Worm (Caenorhabditis elegans) whole organism, young adult: ENCODE results near the gene W03G1.5.

Experiments used
- B0019.2 ChIP-seq: fragments of 200-800 bp; sonication (Bioruptor generic); conservative IDR thresholded peaks from 2 replicates; pipeline ENCODE4 v1.3.6; 2022; ENCODE audit warnings: missing genetic modification reagents, missing genetic modification characterization, missing compliant biosample characterization
- B0336.3 ChIP-seq: fragments of 200-800 bp; sonication (Bioruptor generic); IDR thresholded peaks from 2 replicates; pipeline ENCODE4 v1.3.6; 2022; ENCODE audit warnings: missing genetic modification characterization, missing compliant biosample characterization
- C06A6.2 ChIP-seq: fragments of 200-800 bp; sonication (Bioruptor generic); conservative IDR thresholded peaks from 2 replicates; pipeline ENCODE4 v1.3.6; 2022; ENCODE audit warnings: missing genetic modification characterization, missing compliant biosample characterization
- C17E4.6 ChIP-seq: fragments of 200-800 bp; sonication (Bioruptor generic); IDR thresholded peaks from 2 replicates; pipeline ENCODE4 v1.3.6; 2022; ENCODE audit warnings: missing genetic modification reagents, missing genetic modification characterization, missing compliant biosample characterization
- F22D6.2 ChIP-seq: sonication (generic microtip); optimal IDR thresholded peaks from 2 replicates; lab custom pipeline; 2016; ENCODE audit warnings: mild to moderate bottlenecking, missing genetic modification characterization, missing compliant biosample characterization
- F23B12.7 ChIP-seq: sonication (generic microtip); optimal IDR thresholded peaks from 2 replicates; lab custom pipeline; 2017; ENCODE audit warnings: missing genetic modification characterization, mild to moderate bottlenecking, missing compliant biosample characterization, antibody characterized with exemption, moderate library complexity; ENCODE audit not compliant: insufficient read depth
- F55B11.4 ChIP-seq: sonication (generic microtip); optimal IDR thresholded peaks from 2 replicates; lab custom pipeline; 2016; ENCODE audit warnings: missing compliant biosample characterization, missing genetic modification characterization, borderline replicate concordance; ENCODE audit not compliant: insufficient read depth
- F57A8.1 ChIP-seq: fragments of 200-800 bp; sonication (Bioruptor generic); optimal IDR thresholded peaks from 2 replicates; lab custom pipeline; 2018; ENCODE audit warnings: mild to moderate bottlenecking, missing genetic modification characterization, moderate library complexity, missing compliant biosample characterization
- Y67H2A.10 ChIP-seq: fragments of 200-800 bp; sonication (Bioruptor generic); conservative IDR thresholded peaks from 2 replicates; pipeline ENCODE4 v1.3.6; 2022; ENCODE audit warnings: missing genetic modification reagents, missing genetic modification characterization, missing compliant biosample characterization
- Y95B8A.8 ChIP-seq: fragments of 200-800 bp; sonication (Bioruptor generic); IDR thresholded peaks from 2 replicates; pipeline ENCODE4 v1.3.6; 2022; ENCODE audit warnings: missing genetic modification reagents, missing genetic modification characterization, missing compliant biosample characterization
- aptf-3 ChIP-seq: fragments of 200-800 bp; sonication (Bioruptor generic); IDR thresholded peaks from 2 replicates; pipeline ENCODE4 v1.3.6; 2022; ENCODE audit warnings: missing genetic modification characterization, missing compliant biosample characterization
- athp-1 ChIP-seq: sonication (generic microtip); optimal IDR thresholded peaks from 2 replicates; lab custom pipeline; 2017; ENCODE audit warnings: mild to moderate bottlenecking, missing genetic modification characterization, missing compliant biosample characterization
- bed-2 ChIP-seq: fragments of 200-800 bp; sonication (Bioruptor generic); IDR thresholded peaks from 2 replicates; pipeline ENCODE4 v1.3.6; 2022; ENCODE audit warnings: missing genetic modification reagents, missing genetic modification characterization, missing compliant biosample characterization
- cebp-2 ChIP-seq: fragments of 200-800 bp; sonication (Bioruptor generic); IDR thresholded peaks from 2 replicates; pipeline ENCODE4 v1.3.6; 2022; ENCODE audit warnings: missing genetic modification characterization, missing compliant biosample characterization
- ceh-100 ChIP-seq: fragments of 200-800 bp; sonication (Bioruptor generic); IDR thresholded peaks from 2 replicates; pipeline ENCODE4 v1.3.6; 2022; ENCODE audit warnings: missing genetic modification reagents, missing genetic modification characterization, missing compliant biosample characterization
- dox-1 ChIP-seq: fragments of 200-800 bp; sonication (Bioruptor generic); IDR thresholded peaks from 2 replicates; pipeline ENCODE4 v1.3.6; 2022; ENCODE audit warnings: missing genetic modification reagents, missing genetic modification characterization, missing compliant biosample characterization
- egl-44 ChIP-seq: fragments of 200-800 bp; sonication (Bioruptor generic); IDR thresholded peaks from 2 replicates; pipeline ENCODE4 v1.3.6; 2022; ENCODE audit warnings: missing genetic modification reagents, missing genetic modification characterization, missing compliant biosample characterization
- ekl-4 ChIP-seq: fragments of 200-800 bp; sonication (Bioruptor generic); IDR thresholded peaks from 2 replicates; pipeline ENCODE4 v1.3.6; 2022; ENCODE audit warnings: missing genetic modification reagents, missing genetic modification characterization, missing compliant biosample characterization
- gei-17 ChIP-seq: fragments of 200-800 bp; sonication (Bioruptor generic); optimal IDR thresholded peaks from 2 replicates; lab custom pipeline; 2018; ENCODE audit warnings: mild to moderate bottlenecking, missing genetic modification characterization, missing compliant biosample characterization
- hmg-1.2 ChIP-seq: fragments of 200-800 bp; sonication (Bioruptor generic); IDR thresholded peaks from 2 replicates; pipeline ENCODE4 v1.3.6; 2022; ENCODE audit warnings: missing genetic modification reagents, missing genetic modification characterization, missing compliant biosample characterization
- let-526 ChIP-seq: fragments of 200-800 bp; sonication (Bioruptor generic); IDR thresholded peaks from 2 replicates; pipeline ENCODE4 v1.3.6; 2022; ENCODE audit warnings: missing genetic modification reagents, missing genetic modification characterization, missing compliant biosample characterization
- lin-35 ChIP-seq, 3 experiments: fragments of 150-350 bp in 2 of 3; sonication (generic microtip) in 1 of 3; optimal IDR thresholded peaks; 2 replicates each; lab custom pipeline; 2014 to 2018; ENCODE audit warnings: missing biosample characterization in 3 of 3, missing genetic modification characterization in 3 of 3, missing genetic modification reagents in 3 of 3
- lin-54 ChIP-seq: fragments of 200-800 bp; sonication (Bioruptor generic); optimal IDR thresholded peaks from 2 replicates; lab custom pipeline; 2018; ENCODE audit warnings: mild to moderate bottlenecking, missing genetic modification characterization, missing compliant biosample characterization
- lsl-1 ChIP-seq: fragments of 200-800 bp; sonication (Bioruptor generic); optimal IDR thresholded peaks from 2 replicates; lab custom pipeline; 2018; ENCODE audit warnings: mild to moderate bottlenecking, missing genetic modification characterization, moderate library complexity, missing compliant biosample characterization
- mcd-1 ChIP-seq: fragments of 200-800 bp; sonication (Bioruptor generic); IDR thresholded peaks from 2 replicates; pipeline ENCODE4 v1.3.6; 2022; ENCODE audit warnings: missing genetic modification reagents, missing genetic modification characterization, missing compliant biosample characterization
- mel-28 ChIP-seq: sonication (generic microtip); optimal IDR thresholded peaks from 2 replicates; lab custom pipeline; 2016; ENCODE audit warnings: borderline replicate concordance, mild to moderate bottlenecking, missing genetic modification characterization, missing compliant biosample characterization
- sdz-38 ChIP-seq: sonication (generic microtip); optimal IDR thresholded peaks from 2 replicates; lab custom pipeline; 2016; ENCODE audit warnings: missing genotype, missing genetic modification characterization, missing compliant biosample characterization
- snpc-1.1 ChIP-seq: sonication (generic microtip); optimal IDR thresholded peaks from 2 replicates; lab custom pipeline; 2017; ENCODE audit warnings: missing genetic modification characterization, mild to moderate bottlenecking, missing compliant biosample characterization, antibody characterized with exemption, moderate library complexity, missing genotype, missing genetic modification reagents; ENCODE audit not compliant: insufficient read depth
- snpc-4 ChIP-seq, 5 experiments: fragments of 150-350 bp in 1 of 5; sonication (generic microtip) in 4 of 5; optimal IDR thresholded peaks; 2 replicates each; lab custom pipeline; 2014 to 2018; ENCODE audit warnings: missing genetic modification characterization in 5 of 5, missing biosample characterization in 3 of 5, antibody characterized with exemption in 2 of 5, mild to moderate bottlenecking in 2 of 5, missing compliant biosample characterization in 2 of 5, missing genotype in 2 of 5, moderate library complexity in 2 of 5, missing genetic modification reagents in 1 of 5
- somi-1 ChIP-seq: fragments of 200-800 bp; sonication (Bioruptor generic); optimal IDR thresholded peaks from 2 replicates; lab custom pipeline; 2018; ENCODE audit warnings: mild to moderate bottlenecking, missing genetic modification characterization, missing compliant biosample characterization
- tbx-9 ChIP-seq: sonication (generic microtip); optimal IDR thresholded peaks from 2 replicates; lab custom pipeline; 2016; ENCODE audit warnings: borderline replicate concordance, missing genetic modification characterization, inconsistent platforms, missing compliant biosample characterization
- ztf-18 ChIP-seq: sonication (generic microtip); optimal IDR thresholded peaks from 2 replicates; lab custom pipeline; 2016; ENCODE audit warnings: missing genotype, mild to moderate bottlenecking, missing genetic modification characterization, missing compliant biosample characterization
- ztf-25 ChIP-seq: fragments of 200-800 bp; sonication (Bioruptor generic); IDR thresholded peaks from 2 replicates; pipeline ENCODE4 v1.3.6; 2022; ENCODE audit warnings: missing genetic modification reagents, missing genetic modification characterization, missing compliant biosample characterization
- ztf-26 ChIP-seq: sonication (generic microtip); optimal IDR thresholded peaks from 2 replicates; lab custom pipeline; 2017; ENCODE audit warnings: missing genetic modification characterization, missing compliant biosample characterization
- ztf-28 ChIP-seq: fragments of 200-800 bp; sonication (Bioruptor generic); IDR thresholded peaks from 2 replicates; pipeline ENCODE4 v1.3.6; 2022; ENCODE audit warnings: missing genetic modification reagents, missing genetic modification characterization, missing compliant biosample characterization

The W03G1.5 gene

DNA sequence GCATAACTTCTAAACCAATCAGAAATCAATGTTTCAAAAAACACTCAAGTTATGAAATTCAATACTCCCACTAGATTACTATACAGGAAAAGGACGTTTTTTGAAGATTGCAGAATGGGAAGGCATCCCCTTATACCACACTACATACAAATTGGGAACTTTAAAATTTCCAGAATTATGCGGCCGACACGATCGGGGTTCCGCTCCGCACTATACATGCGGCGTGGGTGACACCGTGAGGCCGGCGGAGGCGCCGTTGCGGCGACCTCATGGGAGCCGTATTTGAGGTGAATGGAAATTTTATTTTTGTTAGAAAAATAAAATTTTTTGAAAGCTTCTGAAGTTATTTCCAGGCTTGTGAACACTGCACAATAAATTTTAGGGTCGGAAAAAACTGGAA is 38.0 kb downstream of the W03G1.5 start:
- TF ChIP-seq dox-1 (GFP tag; lab: Robert Waterston, UW) (no peak), mel-28 (tag; lab: Kevin White, UChicago) (no peak), lin-35 (GFP tag; optimal IDR thresholded peaks at IDR 0.05; lab: Kevin White, UChicago) (no peak), B0019.2 (GFP tag; lab: Robert Waterston, UW) (no peak), lin-54 (GFP tag; lab: Kevin White, UChicago) (no peak), snpc-1.1 (tag; lab: Kevin White, UChicago) (peak; percentile 52), ceh-100 (GFP tag; lab: Robert Waterston, UW) (no peak), ztf-26 (tag; lab: Kevin White, UChicago) (no peak), snpc-4 (GFP tag; optimal IDR thresholded peaks at IDR 0.05; lab: Kevin White, UChicago) (no peak), snpc-4 (tag; optimal IDR thresholded peaks at IDR 0.05; lab: Kevin White, UChicago) (peak in 1 of 4 experiments; percentile 76), ztf-25 (no peak), tbx-9 (tag; lab: Kevin White, UChicago) (no peak), Y95B8A.8 (GFP tag; lab: Robert Waterston, UW) (no peak), ekl-4 (GFP tag; lab: Robert Waterston, UW) (no peak), F23B12.7 (tag; lab: Kevin White, UChicago) (no peak), F57A8.1 (no peak), hmg-1.2 (GFP tag; lab: Robert Waterston, UW) (peak; percentile 54), somi-1 (GFP tag; lab: Kevin White, UChicago) (no peak), ztf-28 (GFP tag; lab: Robert Waterston, UW) (no peak), gei-17 (GFP tag; lab: Kevin White, UChicago) (no peak), let-526 (GFP tag; lab: Robert Waterston, UW) (no peak), mcd-1 (GFP tag; lab: Robert Waterston, UW) (0 out of 2 replicates have a peak, but pooled peaks have one; percentile 11)

DNA sequence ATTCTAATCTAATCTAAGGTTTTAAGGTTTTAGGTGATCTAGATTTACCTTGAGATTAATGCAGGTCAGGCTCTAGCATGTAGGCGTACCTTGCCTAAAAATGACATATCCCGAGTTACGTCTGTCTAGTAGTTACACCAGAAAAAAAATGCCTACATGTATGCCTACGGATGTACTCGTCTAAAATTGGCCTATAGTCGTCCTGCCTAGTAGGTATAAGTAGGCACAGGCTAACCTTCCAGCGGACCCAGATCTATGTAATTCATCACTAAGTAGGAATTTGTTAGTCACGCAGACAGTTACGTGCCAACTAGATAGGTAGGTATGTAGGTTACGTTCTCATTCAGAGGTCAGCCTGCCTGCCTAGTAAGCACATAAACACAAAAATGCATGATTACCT is 39.0 kb downstream of the W03G1.5 start:
- TF ChIP-seq F55B11.4 (no peak), B0336.3 (GFP tag; lab: Robert Waterston, UW) (no peak), Y67H2A.10 (GFP tag; lab: Robert Waterston, UW) (no peak), ceh-100 (GFP tag; lab: Robert Waterston, UW) (no peak), cebp-2 (no peak), dox-1 (GFP tag; lab: Robert Waterston, UW) (no peak), egl-44 (GFP tag; lab: Robert Waterston, UW) (no peak), ztf-18 (tag; lab: Kevin White, UChicago) (no peak), C17E4.6 (no peak), sdz-38 (tag; lab: Kevin White, UChicago) (no peak), aptf-3 (GFP tag; lab: Robert Waterston, UW) (no peak), lin-35 (GFP tag; optimal IDR thresholded peaks at IDR 0.05; lab: Kevin White, UChicago) (no peak)

DNA sequence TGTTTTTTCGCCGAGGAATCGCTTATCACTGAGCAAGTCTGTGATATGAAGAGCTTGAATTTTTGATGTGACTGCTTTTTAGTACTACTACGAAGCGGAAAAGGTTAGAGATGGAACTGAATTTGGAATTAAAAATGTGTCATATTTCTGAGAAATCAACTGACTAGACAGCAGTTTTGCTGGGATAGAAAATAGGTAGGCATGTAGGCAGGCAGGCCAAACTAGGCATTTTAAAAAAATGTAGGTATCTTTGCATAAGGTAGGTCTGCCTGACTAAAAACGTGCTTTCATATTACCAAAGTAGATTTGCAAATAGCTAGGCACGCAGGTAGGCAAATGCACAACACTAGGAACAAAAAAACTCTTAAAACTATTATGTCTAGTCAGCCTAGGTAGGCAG is 39.7 kb downstream of the W03G1.5 start:
- TF ChIP-seq bed-2 (GFP tag; lab: Robert Waterston, UW) (no peak), lsl-1 (GFP tag; lab: Kevin White, UChicago) (no peak), sdz-38 (tag; lab: Kevin White, UChicago) (no peak), egl-44 (GFP tag; lab: Robert Waterston, UW) (no peak), F22D6.2 (tag; lab: Kevin White, UChicago) (no peak), C06A6.2 (GFP tag; lab: Robert Waterston, UW) (no peak), athp-1 (tag; lab: Kevin White, UChicago) (no peak)
